Worm (Caenorhabditis elegans) whole organism, young adult: ENCODE data around the gene T19A5.3.

Experiments used
- F39B2.1 ChIP-seq: fragments of 200-800 bp; sonication (Bioruptor generic); IDR thresholded peaks from 2 replicates; pipeline ENCODE4 v1.3.6; 2022; ENCODE audit warnings: missing genetic modification reagents, missing genetic modification characterization, missing compliant biosample characterization
- F49E8.2 ChIP-seq: sonication (generic microtip); optimal IDR thresholded peaks from 3 replicates; lab custom pipeline; 2017; ENCODE audit warnings: missing genetic modification characterization, mild to moderate bottlenecking, missing compliant biosample characterization, antibody characterized with exemption, moderate library complexity; ENCODE audit not compliant: insufficient read depth
- T07F8.4 ChIP-seq: sonication (generic microtip); optimal IDR thresholded peaks from 2 replicates; lab custom pipeline; 2016; ENCODE audit warnings: mild to moderate bottlenecking, missing genetic modification characterization, moderate library complexity, missing compliant biosample characterization
- ama-1 ChIP-seq, 3 experiments: fragments of 150-350 bp in 1 of 3; sonication (generic microtip) in 2 of 3; optimal IDR thresholded peaks; 2 replicates each; lab custom pipeline; 2014 to 2018; ENCODE audit warnings: missing biosample characterization in 2 of 3, missing genetic modification characterization in 2 of 3, missing genetic modification reagents in 2 of 3
- athp-1 ChIP-seq: sonication (generic microtip); optimal IDR thresholded peaks from 2 replicates; lab custom pipeline; 2017; ENCODE audit warnings: mild to moderate bottlenecking, missing genetic modification characterization, missing compliant biosample characterization
- bed-1 ChIP-seq: fragments of 200-800 bp; sonication (Bioruptor generic); IDR thresholded peaks from 2 replicates; pipeline ENCODE4 v1.3.6; 2022; ENCODE audit warnings: missing genetic modification reagents, missing genetic modification characterization, missing compliant biosample characterization
- ceh-100 ChIP-seq: fragments of 200-800 bp; sonication (Bioruptor generic); IDR thresholded peaks from 2 replicates; pipeline ENCODE4 v1.3.6; 2022; ENCODE audit warnings: missing genetic modification reagents, missing genetic modification characterization, missing compliant biosample characterization
- efl-1 ChIP-seq: fragments of 150-350 bp; optimal IDR thresholded peaks from 2 replicates; lab custom pipeline; 2014; ENCODE audit warnings: missing biosample characterization, missing genetic modification reagents, missing genetic modification characterization
- let-607 ChIP-seq, 2 experiments: fragments of 200-800 bp in 1 of 2; sonication (Bioruptor generic) in 1 of 2; sonication (generic microtip) in 1 of 2; optimal IDR thresholded peaks; 2 replicates each; lab custom pipeline; 2016 to 2018; ENCODE audit warnings: mild to moderate bottlenecking in 2 of 2, missing compliant biosample characterization in 2 of 2, missing genetic modification characterization in 2 of 2, moderate library complexity in 2 of 2, missing genotype in 1 of 2
- mes-4 ChIP-seq: sonication (generic microtip); optimal IDR thresholded peaks from 2 replicates; lab custom pipeline; 2016; ENCODE audit warnings: missing genotype, missing genetic modification characterization, missing compliant biosample characterization
- nfya-2 ChIP-seq: fragments of 200-800 bp; sonication (Bioruptor generic); IDR thresholded peaks from 2 replicates; pipeline ENCODE4 v1.3.6; 2022; ENCODE audit warnings: missing genetic modification reagents, missing genetic modification characterization, missing compliant biosample characterization
- pha-4 ChIP-seq: fragments of 150-350 bp; sonication (generic microtip); optimal IDR thresholded peaks from 2 replicates; lab custom pipeline; 2014; ENCODE audit warnings: missing biosample characterization, missing genetic modification reagents, missing genetic modification characterization
- sea-2 ChIP-seq: fragments of 200-800 bp; sonication (Bioruptor generic); IDR thresholded peaks from 2 replicates; pipeline ENCODE4 v1.3.6; 2022; ENCODE audit warnings: missing genetic modification characterization, missing compliant biosample characterization
- zim-3 ChIP-seq: sonication (generic microtip); optimal IDR thresholded peaks from 2 replicates; lab custom pipeline; 2017; ENCODE audit warnings: mild to moderate bottlenecking, missing genetic modification characterization, moderate library complexity, missing compliant biosample characterization

DNA sequence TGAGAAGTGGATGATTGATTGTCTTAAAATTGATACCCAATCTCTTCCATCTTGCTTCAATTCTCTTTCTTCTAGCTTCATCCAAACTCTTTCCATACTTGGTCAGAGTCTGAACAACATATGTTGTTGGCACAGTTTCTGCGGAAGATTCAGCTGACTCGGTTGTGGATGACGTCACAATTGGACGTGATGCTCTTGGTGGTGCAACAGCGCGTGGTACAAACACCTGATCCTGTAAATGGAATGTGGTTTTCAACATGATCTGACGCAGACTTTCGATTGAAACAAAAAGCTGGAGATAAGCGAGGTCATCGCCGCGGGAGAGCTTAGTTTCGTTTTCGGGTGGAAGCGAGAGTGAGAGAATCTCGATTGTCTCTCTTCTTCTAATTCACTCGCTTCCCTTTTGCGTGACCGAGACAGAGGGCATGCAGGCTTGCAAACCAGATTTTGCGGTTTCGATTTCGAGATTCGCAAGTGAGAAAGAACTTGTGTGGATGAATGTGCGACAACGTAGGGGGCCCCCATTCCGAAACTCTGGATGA, 1.4 kb downstream of the T19A5.3 start:
- TF ChIP-seq athp-1 (tag; lab: Kevin White, UChicago), result no peak
- TF ChIP-seq efl-1 (GFP tag; lab: Kevin White, UChicago), result no peak
- TF ChIP-seq let-607 (tag; optimal IDR thresholded peaks at IDR 0.05; lab: Kevin White, UChicago), result no peak
- no peak for TF ChIP-seq bed-1
- TF ChIP-seq T07F8.4 (tag; lab: Kevin White, UChicago), result no peak
- TF ChIP-seq sea-2, result no peak
- TF ChIP-seq F49E8.2 (tag; lab: Kevin White, UChicago), result no peak
- TF ChIP-seq nfya-2 (GFP tag; lab: Robert Waterston, UW), result no peak
- no peak for TF ChIP-seq ama-1 (optimal IDR thresholded peaks at IDR 0.05; lab: Kevin White, UChicago)
- TF ChIP-seq ama-1 (GFP tag; optimal IDR thresholded peaks at IDR 0.05; lab: Kevin White, UChicago), result no peak
- TF ChIP-seq pha-4, result no peak
- TF ChIP-seq F39B2.1 (GFP tag; lab: Robert Waterston, UW), result no peak
- TF ChIP-seq zim-3 (tag; lab: Kevin White, UChicago), result no peak
- no peak for TF ChIP-seq ceh-100 (GFP tag; lab: Robert Waterston, UW)
- TF ChIP-seq mes-4, result no peak
